Fruit fly (Drosophila melanogaster) whole organism, embryonic: ENCODE data around the gene v.

Source experiments
- Atf3 ChIP-seq: fragments of 200-800 bp; sonication (Bioruptor generic); optimal IDR thresholded peaks from 3 replicates; lab custom pipeline; 2016; ENCODE audit warnings: missing biosample characterization, missing genetic modification characterization
- CG10366 ChIP-seq: fragments of 200-800 bp; sonication (Bioruptor generic); IDR thresholded peaks from 2 replicates; pipeline ENCODE4 v1.3.6; 2022; ENCODE audit warnings: missing biosample characterization, missing genetic modification characterization
- CG11696 ChIP-seq: fragments of 200-800 bp; sonication (Bioruptor generic); IDR thresholded peaks from 2 replicates; pipeline ENCODE4 v1.3.6; 2022; ENCODE audit warnings: missing biosample characterization, missing genetic modification characterization
- CG13894 ChIP-seq: fragments of 200-800 bp; sonication (Bioruptor generic); optimal IDR thresholded peaks from 3 replicates; lab custom pipeline; 2018; ENCODE audit warnings: missing biosample characterization, mild to moderate bottlenecking, missing genetic modification characterization, moderate library complexity
- CG14441 ChIP-seq: fragments of 200-800 bp; sonication (Bioruptor generic); IDR thresholded peaks from 2 replicates; pipeline ENCODE4 v1.3.6; 2022; ENCODE audit warnings: missing biosample characterization, missing genetic modification characterization
- CG16815 ChIP-seq: fragments of 200-800 bp; sonication (Bioruptor generic); optimal IDR thresholded peaks from 3 replicates; lab custom pipeline; 2017; ENCODE audit warnings: missing biosample characterization, mild to moderate bottlenecking, missing genetic modification characterization
- CG16863 ChIP-seq: fragments of 200-800 bp; sonication (Bioruptor generic); optimal IDR thresholded peaks from 3 replicates; lab custom pipeline; 2016; ENCODE audit warnings: missing biosample characterization, missing genetic modification characterization
- CG17802 ChIP-seq: fragments of 200-800 bp; sonication (Bioruptor generic); optimal IDR thresholded peaks from 2 replicates; lab custom pipeline; 2018; ENCODE audit warnings: missing biosample characterization, mild to moderate bottlenecking, missing genetic modification characterization, moderate library complexity
- CG17912 ChIP-seq: fragments of 200-800 bp; sonication (Bioruptor generic); optimal IDR thresholded peaks from 2 replicates; lab custom pipeline; 2018; ENCODE audit warnings: missing biosample characterization, mild to moderate bottlenecking, missing genetic modification characterization
- CG2120 ChIP-seq: fragments of 200-800 bp; sonication (Bioruptor generic); optimal IDR thresholded peaks from 3 replicates; lab custom pipeline; 2016; ENCODE audit warnings: missing biosample characterization, missing genetic modification characterization
- CG30020 ChIP-seq: fragments of 200-800 bp; optimal IDR thresholded peaks from 2 replicates; lab custom pipeline; 2019; ENCODE audit warnings: missing biosample characterization, mild to moderate bottlenecking, missing genetic modification characterization, moderate library complexity
- CG3281 ChIP-seq: fragments of 200-800 bp; sonication (Bioruptor generic); optimal IDR thresholded peaks from 3 replicates; lab custom pipeline; 2017; ENCODE audit warnings: missing biosample characterization, mild to moderate bottlenecking, missing genetic modification characterization
- CG4424 ChIP-seq: fragments of 200-800 bp; sonication (Bioruptor generic); optimal IDR thresholded peaks from 3 replicates; lab custom pipeline; 2016; ENCODE audit warnings: missing biosample characterization, missing genetic modification characterization
- CG4854 ChIP-seq: fragments of 200-800 bp; sonication (Bioruptor generic); optimal IDR thresholded peaks from 2 replicates; lab custom pipeline; 2016; ENCODE audit warnings: missing biosample characterization, missing genetic modification characterization, inconsistent platforms
- CG5953 ChIP-seq: fragments of 200-800 bp; sonication (Bioruptor generic); IDR thresholded peaks from 2 replicates; pipeline ENCODE4 v1.3.6; 2022; ENCODE audit warnings: missing biosample characterization, missing genetic modification characterization
- CG6854 ChIP-seq: fragments of 200-800 bp; sonication (Bioruptor generic); optimal IDR thresholded peaks from 3 replicates; lab custom pipeline; 2017; ENCODE audit warnings: missing biosample characterization, mild to moderate bottlenecking, missing genetic modification characterization
- CG7271 ChIP-seq: fragments of 200-800 bp; sonication (Bioruptor generic); optimal IDR thresholded peaks from 2 replicates; lab custom pipeline; 2018; ENCODE audit warnings: missing biosample characterization, mild to moderate bottlenecking, missing genetic modification characterization, moderate library complexity
- Fer2 ChIP-seq: fragments of 200-800 bp; sonication (Bioruptor generic); optimal IDR thresholded peaks from 2 replicates; lab custom pipeline; 2018; ENCODE audit warnings: missing biosample characterization, mild to moderate bottlenecking, missing genetic modification characterization, moderate library complexity
- HLH4C ChIP-seq: fragments of 200-800 bp; sonication (Bioruptor generic); IDR thresholded peaks from 3 replicates; pipeline ENCODE4 v1.3.6; 2022; ENCODE audit warnings: missing biosample characterization, missing genetic modification characterization; ENCODE audit not compliant: partially characterized antibody
- HLH54F ChIP-seq: fragments of 200-800 bp; sonication (Bioruptor generic); optimal IDR thresholded peaks from 3 replicates; lab custom pipeline; 2016; ENCODE audit warnings: missing biosample characterization, missing genetic modification characterization
- HLHmδ ChIP-seq: fragments of 200-800 bp; sonication (Bioruptor generic); optimal IDR thresholded peaks from 2 replicates; lab custom pipeline; 2018; ENCODE audit warnings: missing biosample characterization, mild to moderate bottlenecking, missing genetic modification characterization, moderate library complexity
- Hr39 ChIP-seq: fragments of >200 bp; optimal IDR thresholded peaks from 2 replicates; lab custom pipeline; 2017
- Med ChIP-seq: fragments of 200-800 bp; sonication (Bioruptor generic); peaks from one replicate; lab custom pipeline; 2016; ENCODE audit warnings: missing biosample characterization, missing genetic modification characterization, mild to moderate bottlenecking, inconsistent platforms, moderate library complexity
- Opbp ChIP-seq: fragments of 200-800 bp; sonication (Bioruptor generic); IDR thresholded peaks from 3 replicates; pipeline ENCODE4 v1.3.6; 2022; ENCODE audit warnings: missing biosample characterization, missing genetic modification characterization; ENCODE audit not compliant: partially characterized antibody
- PHDP ChIP-seq: fragments of 200-800 bp; sonication (Bioruptor generic); optimal IDR thresholded peaks from 3 replicates; lab custom pipeline; 2018; ENCODE audit warnings: missing biosample characterization, mild to moderate bottlenecking, missing genetic modification characterization, moderate library complexity
- Sox102F ChIP-seq: fragments of 200-800 bp; sonication (Bioruptor generic); optimal IDR thresholded peaks from 2 replicates; lab custom pipeline; 2018; ENCODE audit warnings: missing biosample characterization, mild to moderate bottlenecking, missing genetic modification characterization, moderate library complexity
- al ChIP-seq: fragments of 200-800 bp; sonication (Bioruptor generic); IDR thresholded peaks from 2 replicates; pipeline ENCODE4 v1.3.6; 2022; ENCODE audit warnings: missing biosample characterization, missing genetic modification characterization
- bowl ChIP-seq: fragments of 200-800 bp; sonication (Bioruptor generic); IDR thresholded peaks from 2 replicates; pipeline ENCODE4 v1.3.6; 2022; ENCODE audit warnings: missing biosample characterization, missing genetic modification characterization
- chn ChIP-seq: fragments of 200-800 bp; sonication (Bioruptor generic); optimal IDR thresholded peaks from 2 replicates; lab custom pipeline; 2016; ENCODE audit warnings: missing biosample characterization, missing genetic modification characterization
- croc ChIP-seq: fragments of 200-800 bp; sonication (Bioruptor generic); conservative IDR thresholded peaks from 3 replicates; pipeline ENCODE4 v1.3.6; 2022; ENCODE audit warnings: missing biosample characterization, missing genetic modification characterization
- dimm ChIP-seq: fragments of 200-800 bp; sonication (Bioruptor generic); IDR thresholded peaks from 2 replicates; pipeline ENCODE4 v1.3.6; 2022; ENCODE audit warnings: missing biosample characterization, missing genetic modification characterization
- dmrt99B ChIP-seq: fragments of 200-800 bp; sonication (Bioruptor generic); optimal IDR thresholded peaks from 2 replicates; lab custom pipeline; 2018; ENCODE audit warnings: missing biosample characterization, mild to moderate bottlenecking, missing genetic modification characterization, moderate library complexity
- eve ChIP-seq, 2 experiments: fragments of >200 bp; optimal IDR thresholded peaks; 2 replicates each; lab custom pipeline; 2017; ENCODE audit warnings: missing biosample characterization in 2 of 2, missing genetic modification characterization in 2 of 2
- ewg ChIP-seq: fragments of 200-800 bp; sonication (Bioruptor generic); optimal IDR thresholded peaks from 3 replicates; lab custom pipeline; 2017; ENCODE audit warnings: mild to moderate bottlenecking, missing biosample characterization, missing genetic modification reagents, missing genetic modification characterization
- exex ChIP-seq: fragments of 200-800 bp; sonication (Bioruptor generic); optimal IDR thresholded peaks from 4 replicates; lab custom pipeline; 2018; ENCODE audit warnings: missing biosample characterization, mild to moderate bottlenecking, missing genetic modification characterization, moderate library complexity
- eyg ChIP-seq: fragments of 200-800 bp; sonication (Bioruptor generic); optimal IDR thresholded peaks from 3 replicates; lab custom pipeline; 2016; ENCODE audit warnings: missing biosample characterization, missing genetic modification characterization
- gem ChIP-seq: fragments of 200-800 bp; sonication (Bioruptor generic); optimal IDR thresholded peaks from 2 replicates; lab custom pipeline; 2019; ENCODE audit warnings: missing biosample characterization, mild to moderate bottlenecking, missing genetic modification characterization, moderate library complexity
- gfzf ChIP-seq: fragments of 200-800 bp; sonication (Bioruptor generic); optimal IDR thresholded peaks from 2 replicates; lab custom pipeline; 2016; ENCODE audit warnings: missing biosample characterization, mild to moderate bottlenecking, missing genetic modification characterization, moderate library complexity
- hbn ChIP-seq: fragments of 200-800 bp; sonication (Bioruptor generic); IDR thresholded peaks from 2 replicates; pipeline ENCODE4 v1.3.6; 2022; ENCODE audit warnings: missing biosample characterization, missing genetic modification characterization; ENCODE audit not compliant: partially characterized antibody
- lmd ChIP-seq: fragments of 200-800 bp; sonication (Bioruptor generic); IDR thresholded peaks from 2 replicates; pipeline ENCODE4 v1.3.6; 2022; ENCODE audit warnings: missing biosample characterization, missing genetic modification characterization
- odd ChIP-seq: fragments of 200-800 bp; sonication (Bioruptor generic); optimal IDR thresholded peaks from 2 replicates; lab custom pipeline; 2017; ENCODE audit warnings: missing biosample characterization, mild to moderate bottlenecking, missing genetic modification characterization
- onecut ChIP-seq: fragments of 200-800 bp; sonication (Bioruptor generic); IDR thresholded peaks from 2 replicates; pipeline ENCODE4 v1.3.6; 2022; ENCODE audit warnings: missing biosample characterization, missing genetic modification characterization
- prd ChIP-seq, 3 experiments: fragments of >200 bp in 2 of 3; fragments of 200-800 bp in 1 of 3; sonication (Bioruptor generic) in 1 of 3; optimal IDR thresholded peaks in 2 of 3; IDR thresholded peaks in 1 of 3; 2 replicates in 2 of 3; 3 replicates in 1 of 3; pipeline versions ENCODE4 v1.3.6 to Lab custom; 2017 to 2022; ENCODE audit warnings: missing biosample characterization in 1 of 3, missing genetic modification characterization in 1 of 3
- pros ChIP-seq: fragments of 200-800 bp; sonication (Bioruptor generic); optimal IDR thresholded peaks from 3 replicates; lab custom pipeline; 2019; ENCODE audit warnings: missing biosample characterization, mild to moderate bottlenecking, missing genetic modification characterization, moderate library complexity
- pzg ChIP-seq: fragments of 200-800 bp; sonication (Bioruptor generic); optimal IDR thresholded peaks from 3 replicates; lab custom pipeline; 2018; ENCODE audit warnings: missing biosample characterization, mild to moderate bottlenecking, missing genetic modification characterization, moderate library complexity
- sima ChIP-seq: fragments of 200-800 bp; sonication (Bioruptor generic); optimal IDR thresholded peaks from 2 replicates; lab custom pipeline; 2016; ENCODE audit warnings: missing biosample characterization, missing genetic modification characterization
- slou ChIP-seq: fragments of 200-800 bp; sonication (Bioruptor generic); optimal IDR thresholded peaks from 3 replicates; lab custom pipeline; 2016; ENCODE audit warnings: missing biosample characterization, missing genetic modification characterization
- sqz ChIP-seq: fragments of 200-800 bp; sonication (Bioruptor generic); optimal IDR thresholded peaks from 3 replicates; lab custom pipeline; 2018; ENCODE audit warnings: missing biosample characterization, mild to moderate bottlenecking, missing genetic modification characterization
- tap ChIP-seq: fragments of 200-800 bp; optimal IDR thresholded peaks from 3 replicates; lab custom pipeline; 2019; ENCODE audit warnings: missing biosample characterization, mild to moderate bottlenecking, missing genetic modification characterization, moderate library complexity
- tll ChIP-seq, 2 experiments: fragments of 200-800 bp in 1 of 2; fragments of >200 bp in 1 of 2; sonication (Bioruptor generic) in 1 of 2; optimal IDR thresholded peaks; 2 replicates each; lab custom pipeline; 2017 to 2019; ENCODE audit warnings: missing biosample characterization in 2 of 2, missing genetic modification characterization in 2 of 2, mild to moderate bottlenecking in 1 of 2, moderate library complexity in 1 of 2

v gene

DNA sequence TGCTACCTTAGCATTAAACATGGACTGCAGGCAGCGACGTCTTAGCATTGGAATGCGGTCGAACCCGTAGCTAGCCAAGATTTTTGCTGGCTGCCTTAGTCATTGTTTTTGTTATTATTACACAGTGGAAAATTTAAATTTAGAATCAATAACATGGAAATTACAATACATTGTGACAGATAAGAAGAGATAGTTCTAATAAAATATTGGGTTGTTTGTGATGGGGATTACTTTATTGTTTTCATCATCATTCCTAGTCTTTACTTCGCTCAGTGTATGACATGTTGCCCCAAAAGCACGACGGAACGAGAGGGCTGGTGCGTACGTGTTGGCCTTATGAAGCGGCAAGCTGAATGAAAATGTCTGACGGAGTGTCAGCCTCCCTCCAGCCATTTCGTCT, 12.8 kb downstream of the v start (continued):
- TF ChIP-seq CG30020 = peak; percentile 42
- peak; percentile 69 for TF ChIP-seq Atf3
- TF ChIP-seq CG3281 (GFP tag; lab: Kevin White, UChicago) = peak; percentile 75
- TF ChIP-seq dmrt99B (tag; lab: Kevin White, UChicago) = peak; percentile 93
- TF ChIP-seq gfzf = no peak
- peak; percentile 73 for TF ChIP-seq onecut
- no peak for TF ChIP-seq hbn (GFP tag; lab: Robert Waterston, UW)
- TF ChIP-seq CG2120 (GFP tag; lab: Kevin White, UChicago) = peak; percentile 80
- peak; percentile 76 for TF ChIP-seq bowl (GFP tag; lab: Robert Waterston, UW)
- peak; percentile 73 for TF ChIP-seq CG16863 (GFP tag; lab: Kevin White, UChicago)
- peak; percentile 96 for TF ChIP-seq Med (GFP tag; lab: Kevin White, UChicago)
- no peak for TF ChIP-seq tll (GFP tag; optimal IDR thresholded peaks at IDR 0.05; lab: Kevin White, UChicago)
- peak; percentile 80 for TF ChIP-seq lmd (GFP tag; lab: Robert Waterston, UW)
- TF ChIP-seq ewg (GFP tag; lab: Kevin White, UChicago) = peak; percentile 66
- TF ChIP-seq HLHmδ (GFP tag; lab: Kevin White, UChicago) = no peak
- peak; percentile 85 for TF ChIP-seq CG5953
- TF ChIP-seq PHDP (tag; lab: Kevin White, UChicago) = peak; percentile 84
- TF ChIP-seq tap = peak; percentile 89
- peak; percentile 60; the same call in 2 of the 3 replicates for TF ChIP-seq croc (GFP tag; lab: Robert Waterston, UW)
- TF ChIP-seq exex (tag; lab: Kevin White, UChicago) = peak; percentile 48
- TF ChIP-seq chn (GFP tag; lab: Kevin White, UChicago) = peak; percentile 42
- TF ChIP-seq odd (GFP tag; lab: Kevin White, UChicago) = peak; percentile 80
- no peak for TF ChIP-seq CG13894 (tag; lab: Kevin White, UChicago)
- no peak for TF ChIP-seq pros (GFP tag; lab: Kevin White, UChicago)
- TF ChIP-seq Opbp (GFP tag; lab: Robert Waterston, UW) = no peak
- TF ChIP-seq CG4424 (GFP tag; lab: Kevin White, UChicago) = peak; percentile 83
- TF ChIP-seq Sox102F (GFP tag; lab: Kevin White, UChicago) = peak; percentile 91
- TF ChIP-seq HLH4C = no peak
- no peak for TF ChIP-seq slou (GFP tag; lab: Kevin White, UChicago)
- TF ChIP-seq CG6854 (GFP tag; lab: Kevin White, UChicago) = peak; percentile 81
- TF ChIP-seq CG16815 (GFP tag; lab: Kevin White, UChicago) = peak; percentile 32
- peak; percentile 62 for TF ChIP-seq eyg
- TF ChIP-seq CG17912 (GFP tag; lab: Kevin White, UChicago) = peak; percentile 83
- no peak for TF ChIP-seq prd (optimal IDR thresholded peaks at IDR 0.05; lab: Kevin White, UChicago)
- peak; percentile 84 for TF ChIP-seq prd (GFP tag; IDR thresholded peaks at IDR 0.05; lab: Robert Waterston, UW)
- peak; percentile 75 for TF ChIP-seq al (GFP tag; lab: Robert Waterston, UW)
- peak; percentile 70 for TF ChIP-seq HLH54F (GFP tag; lab: Kevin White, UChicago)
- peak; percentile 91 for TF ChIP-seq gem (tag; lab: Kevin White, UChicago)
- TF ChIP-seq CG4854 = peak; percentile 59
- TF ChIP-seq Hr39 (lab: Kevin White, UChicago) = no peak
- peak; percentile 15 for TF ChIP-seq sima (GFP tag; lab: Kevin White, UChicago)
- peak; percentile 77 for TF ChIP-seq Fer2 (tag; lab: Kevin White, UChicago)
- peak; percentile 72 for TF ChIP-seq dimm (GFP tag; lab: Robert Waterston, UW)
- peak; percentile 52 for TF ChIP-seq CG7271 (tag; lab: Kevin White, UChicago)
- peak; percentile 88 for TF ChIP-seq CG14441 (GFP tag; lab: Robert Waterston, UW)
- TF ChIP-seq CG11696 (GFP tag; lab: Robert Waterston, UW) = peak; percentile 70
- TF ChIP-seq sqz (GFP tag; lab: Kevin White, UChicago) = peak; percentile 50
- peak; percentile 86 for TF ChIP-seq CG10366 (GFP tag; lab: Robert Waterston, UW)
- no peak for TF ChIP-seq pzg (GFP tag; lab: Kevin White, UChicago)
- no peak for TF ChIP-seq eve (GFP tag; optimal IDR thresholded peaks at IDR 0.05; lab: Kevin White, UChicago)
- peak; percentile 51 for TF ChIP-seq CG17802 (tag; lab: Kevin White, UChicago)
